Worm (Caenorhabditis elegans): ENCODE data around the gene F45F2.10.

F45F2.10 gene

DNA sequence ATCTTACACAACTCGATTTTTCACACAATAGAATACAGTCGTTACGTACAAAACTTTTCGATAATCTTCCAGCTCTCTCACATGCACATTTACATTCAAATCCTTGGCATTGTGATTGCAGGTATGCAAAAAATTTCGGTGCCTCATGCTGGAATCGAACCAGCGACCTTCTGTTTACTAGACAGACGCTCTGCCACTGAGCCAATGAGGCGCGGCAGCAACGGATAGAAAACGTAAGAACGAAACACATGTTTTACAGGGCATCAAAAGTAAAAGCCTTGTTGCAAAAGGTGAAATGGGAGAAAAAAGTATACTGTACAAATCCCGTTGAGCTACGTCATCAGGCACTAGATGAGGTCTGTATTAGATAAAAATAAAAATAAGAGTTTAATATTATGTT, 22.7 kb downstream of the F45F2.10 start (continued):
- no peak for TF ChIP-seq aly-2 (tag; optimal IDR thresholded peaks at IDR 0.05)
- TF ChIP-seq ZK546.5 (tag; optimal IDR thresholded peaks at IDR 0.05), result no peak
- TF ChIP-seq tra-1 (GFP tag; IDR thresholded peaks at IDR 0.05), result peak; percentile 46; the same call in 1 of the 2 replicates
- no peak for TF ChIP-seq nhr-25 (tag; optimal IDR thresholded peaks at IDR 0.05; ENCODE audit: borderline replicate concordance, insufficient read depth)
- TF ChIP-seq sdz-12 (GFP tag; optimal IDR thresholded peaks at IDR 0.05), result no peak
- TF ChIP-seq lin-29 (GFP tag; IDR thresholded peaks at IDR 0.05), result no peak
- TF ChIP-seq skn-1 (tag; optimal IDR thresholded peaks at IDR 0.05), result no peak
- TF ChIP-seq ceh-28 (tag; optimal IDR thresholded peaks at IDR 0.05), result no peak
- TF ChIP-seq rbr-2 (tag; optimal IDR thresholded peaks at IDR 0.05), result no peak
- TF ChIP-seq dmd-6 (GFP tag; IDR thresholded peaks at IDR 0.05), result peak; percentile 34; the same call in 1 of the 2 replicates
- no peak for TF ChIP-seq duxl-1 (tag; optimal IDR thresholded peaks at IDR 0.05; ENCODE audit: poor library complexity)
- TF ChIP-seq nhr-48 (tag; optimal IDR thresholded peaks at IDR 0.05), result no peak
- TF ChIP-seq dpl-1 (GFP tag; optimal IDR thresholded peaks at IDR 0.05), result no peak
- no peak for TF ChIP-seq lin-13 (GFP tag; optimal IDR thresholded peaks at IDR 0.05)
- peak; percentile 58 for TF ChIP-seq mes-2 (tag; optimal IDR thresholded peaks at IDR 0.05; ENCODE audit: poor library complexity, severe bottlenecking)
- TF ChIP-seq nhr-237 (tag; optimal IDR thresholded peaks at IDR 0.05), result no peak
- TF ChIP-seq nhr-6 (tag; optimal IDR thresholded peaks at IDR 0.05), result no peak
- TF ChIP-seq mdl-1 (tag; optimal IDR thresholded peaks at IDR 0.05), result no peak
- TF ChIP-seq zip-11 (GFP tag; IDR thresholded peaks at IDR 0.05), result no peak
- TF ChIP-seq madf-5 (GFP tag; IDR thresholded peaks at IDR 0.05), result no peak
- no peak for TF ChIP-seq ceh-32 (tag; optimal IDR thresholded peaks at IDR 0.05; ENCODE audit: poor library complexity)
- no peak for TF ChIP-seq pqm-1 (tag; optimal IDR thresholded peaks at IDR 0.05)
- TF ChIP-seq saeg-2 (GFP tag; IDR thresholded peaks at IDR 0.05), result no peak
- no peak for TF ChIP-seq mxl-3 (GFP tag; optimal IDR thresholded peaks at IDR 0.05)
- TF ChIP-seq ceh-82 (tag; optimal IDR thresholded peaks at IDR 0.05), result no peak
- no peak for TF ChIP-seq hlh-30 (tag; optimal IDR thresholded peaks at IDR 0.05; ENCODE audit: insufficient read depth)
- TF ChIP-seq R02D3.7 (tag; optimal IDR thresholded peaks at IDR 0.05), result no peak
- TF ChIP-seq Y5F2A.4 (GFP tag; optimal IDR thresholded peaks at IDR 0.05), result no peak
- TF ChIP-seq vab-7 (GFP tag; IDR thresholded peaks at IDR 0.05), result peak; percentile 78
- TF ChIP-seq nhr-42 (GFP tag; IDR thresholded peaks at IDR 0.05), result peak; percentile 61; the same call in 1 of the 2 replicates
- TF ChIP-seq ceh-44 (GFP tag; IDR thresholded peaks at IDR 0.05), result no peak; the same call in 1 of the 2 replicates
- TF ChIP-seq ces-1 (GFP tag; optimal IDR thresholded peaks at IDR 0.05), result no peak
- no peak for TF ChIP-seq F37D6.2 (tag; optimal IDR thresholded peaks at IDR 0.05)
- no peak for TF ChIP-seq spr-1 (tag; optimal IDR thresholded peaks at IDR 0.05)
- TF ChIP-seq T20F7.1 (GFP tag; optimal IDR thresholded peaks at IDR 0.05), result no peak
- no peak for TF ChIP-seq nhr-77 (tag; optimal IDR thresholded peaks at IDR 0.05)
- peak; percentile 71 for TF ChIP-seq lin-38 (GFP tag; IDR thresholded peaks at IDR 0.05)
- TF ChIP-seq nhr-76 (tag; optimal IDR thresholded peaks at IDR 0.05), result no peak
- peak in 1 of 2 experiments; percentile 55 for TF ChIP-seq daf-16 (GFP tag; optimal IDR thresholded peaks at IDR 0.05)
- peak; percentile 66 for TF ChIP-seq daf-16 (tag; optimal IDR thresholded peaks at IDR 0.05)
- TF ChIP-seq mdt-29 (GFP tag; IDR thresholded peaks at IDR 0.05), result no peak; the same call in 1 of the 2 replicates
- TF ChIP-seq F10B5.3 (tag; optimal IDR thresholded peaks at IDR 0.05), result no peak
- TF ChIP-seq T26A8.4 (GFP tag; IDR thresholded peaks at IDR 0.05), result no peak
- TF ChIP-seq ZK337.2 (GFP tag; IDR thresholded peaks at IDR 0.05), result no peak
- peak; percentile 36 for TF ChIP-seq unc-130 (GFP tag; optimal IDR thresholded peaks at IDR 0.05)
- no peak for TF ChIP-seq ama-1 (optimal IDR thresholded peaks at IDR 0.05)
- no peak for TF ChIP-seq fkh-10 (GFP tag; optimal IDR thresholded peaks at IDR 0.05)
- no peak for TF ChIP-seq daf-8 (GFP tag; IDR thresholded peaks at IDR 0.05)
- TF ChIP-seq ctbp-1 (GFP tag; IDR thresholded peaks at IDR 0.05), result peak; percentile 72
- TF ChIP-seq lim-7 (GFP tag; IDR thresholded peaks at IDR 0.05), result peak; percentile 69
- TF ChIP-seq ceh-62 (tag; optimal IDR thresholded peaks at IDR 0.05), result no peak
- no peak for TF ChIP-seq nhr-10 (tag; optimal IDR thresholded peaks at IDR 0.05)
- no peak for TF ChIP-seq daf-12 (tag; optimal IDR thresholded peaks at IDR 0.05)

Measured in whole organism, L4 larva.